Fruit fly (Drosophila melanogaster) ovary, adult (tissue): ENCODE measurements around the gene m.
"Not testable (repeated sequence)": the region's sequence is repeated elsewhere in the genome, so short reads cannot be mapped to it uniquely, and the experiment has no call there.

ENCODE experiments used
- CG17801 ChIP-seq: fragments of 200-800 bp; optimal IDR thresholded peaks from 2 replicates; lab custom pipeline; 2019; ENCODE audit warnings: missing biosample characterization, mild to moderate bottlenecking, missing genetic modification characterization, moderate library complexity; ENCODE audit not compliant: partially characterized antibody

m gene

DNA sequence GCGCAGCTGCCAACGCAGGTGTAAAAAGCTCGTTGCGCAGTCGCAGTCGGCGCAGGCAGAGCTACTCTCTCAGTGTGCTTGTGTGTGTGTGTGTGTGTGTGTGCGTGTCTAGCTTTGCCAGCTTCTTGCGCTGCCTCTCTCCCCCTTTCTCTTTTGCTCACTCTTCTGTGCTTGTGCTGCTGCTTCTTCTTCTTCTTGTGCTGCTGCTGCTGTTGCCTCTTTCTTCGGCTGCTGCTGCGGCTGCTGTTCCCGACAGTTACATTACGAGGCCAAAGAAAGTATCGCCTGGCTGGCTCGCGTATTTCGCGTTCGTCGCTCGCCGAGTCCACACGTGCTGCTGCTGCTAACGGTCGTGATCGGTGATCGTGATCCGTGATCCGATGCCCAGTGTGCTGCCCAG is at the start of gene m:
TSS of gene m (plus strand) at position 301 of the 400 bp plus-strand sequence.
- not testable (repeated sequence) for TF ChIP-seq CG17801 (GFP tag; lab: Kevin White, UChicago)

dm6 chrX:11704929-11705612 is 49.0 kb upstream of the m start, which contains the start of gene CG2444:
TSS of gene CG2444 (minus strand) at chrX:11705300.
- TF ChIP-seq CG17801 (GFP tag; lab: Kevin White, UChicago) = no peak

DNA sequence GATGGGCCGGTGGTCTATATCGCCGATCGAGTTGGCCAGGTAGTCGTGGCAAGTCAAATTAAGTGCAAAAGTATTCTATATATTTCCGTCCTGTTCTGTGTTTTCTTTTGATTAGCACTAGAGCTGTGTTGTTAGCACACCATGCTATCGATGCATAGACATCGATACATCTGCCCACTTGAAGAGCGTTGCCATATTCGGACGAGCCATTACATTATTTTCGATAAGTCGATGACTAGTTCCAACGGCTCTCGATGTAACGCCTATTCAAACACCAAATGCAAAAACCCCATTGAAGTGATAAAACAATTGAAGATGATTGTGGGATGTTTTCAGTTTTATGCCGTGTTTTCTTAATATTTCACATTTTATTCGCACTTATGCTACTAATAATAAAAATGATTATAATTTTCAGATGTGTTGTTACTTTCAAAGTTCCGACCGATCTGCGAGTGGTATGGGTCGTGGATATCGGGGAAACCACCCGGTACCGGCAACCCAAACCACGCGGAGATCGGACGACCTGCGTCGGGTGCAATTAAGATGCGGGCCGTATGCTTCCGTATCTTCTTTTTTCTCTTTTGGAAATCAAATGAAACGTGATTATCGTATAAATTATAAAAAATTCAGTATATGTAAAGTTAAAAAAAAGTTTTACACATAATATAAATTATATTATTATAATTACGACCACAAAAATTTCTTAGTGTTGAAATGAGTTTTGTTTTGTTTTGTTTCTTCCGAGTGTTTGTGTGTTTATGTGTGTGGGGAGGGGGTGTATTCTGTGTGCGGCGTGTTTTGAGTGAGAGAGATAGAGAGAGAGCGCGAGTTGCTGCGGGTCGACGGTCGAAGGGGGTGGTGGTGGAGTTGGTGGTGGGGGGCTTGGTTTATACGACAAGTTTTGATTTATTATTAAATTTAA is 44.0 kb upstream of the m start, which contains the start of gene FucT6:
TSS of gene FucT6 (minus strand) at position 153 of the 922 bp plus-strand sequence.
- TF ChIP-seq CG17801 (GFP tag; lab: Kevin White, UChicago) = peak; percentile 31

DNA sequence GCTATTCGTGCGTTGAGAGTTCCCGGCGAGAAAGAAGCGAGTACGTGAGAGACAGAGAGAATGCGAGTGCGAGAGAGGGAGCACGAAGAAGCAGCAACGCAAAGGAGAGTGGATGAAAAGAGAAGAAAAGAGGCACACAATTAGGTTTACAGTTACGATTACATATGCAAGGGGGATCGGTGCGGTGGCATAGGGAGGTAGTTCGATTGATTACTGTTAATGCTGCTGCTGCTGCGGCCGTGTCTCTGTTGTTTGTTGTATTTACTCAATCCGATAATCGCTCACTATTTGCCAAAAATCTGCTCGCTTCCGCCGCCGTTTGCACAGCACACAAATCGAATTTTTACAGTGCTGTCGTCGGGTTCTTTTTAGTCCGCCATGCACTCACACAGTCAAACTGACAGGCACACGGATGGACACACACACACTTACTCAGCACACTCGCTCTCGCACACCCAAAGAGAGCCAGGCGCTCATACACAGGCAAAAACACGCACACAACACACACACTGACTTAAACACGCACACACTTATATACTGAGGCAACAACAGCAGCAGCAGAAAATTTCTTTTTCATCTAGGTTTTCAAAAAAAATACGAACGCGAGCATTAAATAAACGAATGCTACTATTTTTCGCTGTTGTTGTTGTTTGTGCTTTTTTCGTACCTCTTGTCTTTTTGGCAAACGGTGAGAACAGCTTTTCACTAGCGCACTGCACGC is 40.1 kb upstream of the m start:
- peak; percentile 41 for TF ChIP-seq CG17801 (GFP tag; lab: Kevin White, UChicago)

dm6 chrX:11714529-11715262 is 39.4 kb upstream of the m start:
- peak; percentile 64 for TF ChIP-seq CG17801 (GFP tag; lab: Kevin White, UChicago)

- TF ChIP-seq CG17801 (GFP tag; lab: Kevin White, UChicago) = no peak
Measured at dm6 chrX:11715263-11715659, 38.8 kb upstream of the m start, which contains the start of gene Amun. TSS of gene Amun (minus strand) at chrX:11715565.

DNA sequence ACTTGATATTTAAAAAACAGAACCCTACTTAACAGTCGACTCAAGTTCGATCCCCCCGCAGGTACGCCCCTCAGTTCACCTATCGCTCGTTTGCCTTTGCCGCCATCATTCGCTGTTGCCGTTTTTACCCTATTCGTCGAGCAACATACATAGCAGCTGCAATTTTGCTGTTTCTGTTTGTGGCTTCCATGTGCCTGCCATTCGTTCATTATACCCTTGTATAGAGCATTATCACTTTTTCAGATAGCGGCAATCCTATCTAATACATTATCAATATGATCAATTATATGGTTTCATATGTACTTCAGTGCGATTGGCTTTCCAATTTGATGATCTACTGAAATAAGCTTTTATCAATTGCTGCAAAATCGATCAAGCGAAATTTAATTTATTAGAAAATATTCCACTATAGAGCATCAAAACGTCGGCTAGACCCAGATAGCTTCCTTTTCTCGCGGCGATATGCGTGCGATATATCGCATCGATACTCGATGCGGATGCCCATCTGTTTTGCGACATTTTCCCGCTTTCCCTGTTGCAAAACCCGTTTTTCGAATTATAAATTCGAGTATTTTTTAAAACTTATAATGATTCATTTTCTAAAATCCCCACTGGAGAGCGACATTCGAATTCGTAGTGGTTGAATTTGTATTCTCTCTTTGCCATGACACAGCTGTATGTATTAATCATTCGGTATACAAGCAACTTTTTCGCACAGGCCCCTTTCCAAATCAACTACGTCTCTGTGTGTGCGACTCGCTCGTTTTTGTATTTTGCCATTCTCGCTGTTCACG is 37.9 kb upstream of the m start:
- TF ChIP-seq CG17801 (GFP tag; lab: Kevin White, UChicago) = peak; percentile 96

DNA sequence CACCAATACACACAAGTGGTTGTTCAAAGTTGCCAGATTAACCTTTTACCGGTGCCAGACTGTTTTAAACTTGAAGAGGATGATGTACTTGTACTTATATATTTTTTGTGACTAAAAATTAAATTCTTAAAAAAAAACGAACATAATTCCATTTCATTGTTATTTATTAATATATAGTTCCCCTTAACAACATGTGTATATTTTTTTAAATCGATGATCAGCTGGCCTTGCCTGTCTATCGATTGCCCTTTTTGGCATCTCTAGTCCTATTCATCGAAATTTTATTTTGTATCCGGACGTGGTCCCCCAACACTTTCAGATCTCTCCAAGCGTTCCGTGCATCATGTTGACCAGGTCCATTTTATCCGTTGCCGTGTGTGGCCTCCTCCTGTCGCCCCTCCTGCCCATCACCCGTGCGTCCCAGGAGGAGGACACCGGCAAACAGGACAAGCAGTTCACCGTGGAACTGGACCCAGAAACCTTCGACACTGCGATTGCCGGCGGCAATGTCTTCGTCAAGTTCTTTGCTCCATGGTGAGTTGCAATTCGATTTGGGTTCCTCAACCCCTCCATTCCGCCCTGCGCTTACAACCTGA is 37.2 kb upstream of the m start, which contains the start of gene prtp:
TSS of gene prtp (plus strand) at position 26 of the 596 bp plus-strand sequence.
- no peak for TF ChIP-seq CG17801 (GFP tag; lab: Kevin White, UChicago)

DNA sequence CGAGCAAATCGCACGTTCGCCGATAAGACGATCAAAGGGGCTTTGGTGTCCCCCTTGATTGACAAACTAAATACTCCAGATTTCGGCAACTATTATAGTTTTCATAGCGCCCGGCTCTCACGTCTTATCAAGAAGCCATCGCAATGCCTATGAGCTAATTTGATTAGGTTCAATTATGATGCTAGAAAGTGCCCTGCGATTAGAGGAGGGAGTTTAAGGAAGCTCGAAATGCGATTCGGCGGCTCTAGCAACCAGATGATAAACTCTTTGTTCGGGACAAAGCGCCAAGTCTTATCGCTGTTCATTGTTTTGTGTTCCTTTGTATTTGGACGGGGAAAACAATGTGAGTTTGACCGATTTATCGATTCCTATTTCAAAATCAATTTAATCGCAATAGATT is 36.2 kb upstream of the m start:
- no peak for TF ChIP-seq CG17801 (GFP tag; lab: Kevin White, UChicago)

DNA sequence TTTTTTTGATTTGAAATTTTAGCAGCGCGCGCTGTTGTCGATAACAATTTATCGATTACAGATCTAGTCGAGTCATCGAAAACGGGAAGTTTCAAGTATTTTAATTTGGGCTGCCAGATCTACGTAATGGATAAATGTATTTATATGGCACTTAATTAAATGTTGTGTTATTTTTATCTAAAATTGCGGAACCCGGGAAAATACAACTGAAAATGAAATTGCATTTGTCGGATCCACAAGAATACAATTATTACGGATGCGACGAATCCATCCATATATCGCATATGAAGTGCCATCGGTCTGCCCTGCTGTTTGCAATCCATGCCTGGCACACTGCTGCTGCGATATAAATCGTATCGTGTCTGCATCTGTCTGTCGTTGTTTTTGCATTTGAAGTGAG is 33.9 kb upstream of the m start, which contains the start of gene Tango10:
TSS of gene Tango10 (plus strand) at position 108 of the 400 bp plus-strand sequence.
- peak; percentile 70 for TF ChIP-seq CG17801 (GFP tag; lab: Kevin White, UChicago)

dm6 chrX:11723946-11724345 is 30.1 kb upstream of the m start, which contains the start of gene CG15221:
TSS of gene CG15221 (plus strand) at chrX:11724246.
- no peak for TF ChIP-seq CG17801 (GFP tag; lab: Kevin White, UChicago)

dm6 chrX:11728999-11729398 is 25.1 kb upstream of the m start, which contains the start of gene inaF-D:
TSS of gene inaF-D (minus strand) at chrX:11729099.
- no peak for TF ChIP-seq CG17801 (GFP tag; lab: Kevin White, UChicago)

DNA sequence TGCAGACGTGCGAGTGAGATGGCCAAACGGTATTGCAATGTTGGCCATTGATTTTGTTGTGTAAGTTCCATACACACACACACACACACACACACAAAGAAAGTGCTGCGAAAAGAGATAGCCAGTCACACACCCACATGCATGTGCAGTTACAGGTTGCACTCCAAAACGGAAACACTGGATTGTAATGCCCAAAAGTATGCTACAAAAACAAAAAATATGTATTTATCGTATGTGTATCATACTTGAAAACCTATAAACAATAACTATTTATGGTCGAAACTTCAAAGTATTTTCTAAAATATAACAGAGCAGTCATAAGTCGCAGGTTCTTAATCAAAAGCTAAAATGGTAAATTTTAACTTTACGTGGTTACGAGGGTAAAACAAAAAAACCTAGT is 24.1 kb upstream of the m start:
- TF ChIP-seq CG17801 (GFP tag; lab: Kevin White, UChicago) = no peak
